Worm (Caenorhabditis elegans) whole organism, midembryonic: ENCODE data around the gene flp-5.

ENCODE experiments used
- T22C8.4 ChIP-seq: fragments of 200-800 bp; sonication (Bioruptor generic); IDR thresholded peaks from 2 replicates; pipeline ENCODE4 v1.3.6; 2022; ENCODE audit warnings: missing genetic modification characterization, missing compliant biosample characterization
- cog-1 ChIP-seq: sonication (generic microtip); optimal IDR thresholded peaks from 2 replicates; lab custom pipeline; 2016; ENCODE audit warnings: missing genetic modification characterization, missing compliant biosample characterization
- flt-1 ChIP-seq: fragments of 200-800 bp; sonication (Bioruptor generic); IDR thresholded peaks from 2 replicates; pipeline ENCODE4 v1.3.6; 2022; ENCODE audit warnings: missing genetic modification characterization, missing compliant biosample characterization
- klf-2 ChIP-seq: fragments of 200-800 bp; sonication (Bioruptor generic); conservative IDR thresholded peaks from 2 replicates; pipeline ENCODE4 v1.3.6; 2022; ENCODE audit warnings: missing genetic modification reagents, missing genetic modification characterization, missing compliant biosample characterization
- med-1 ChIP-seq: sonication (generic microtip); optimal IDR thresholded peaks from 2 replicates; lab custom pipeline; 2017; ENCODE audit warnings: missing genetic modification characterization, mild to moderate bottlenecking, missing compliant biosample characterization, antibody characterized with exemption, missing genetic modification reagents; ENCODE audit not compliant: insufficient read depth
- ref-1 ChIP-seq: fragments of 200-800 bp; sonication (Bioruptor generic); conservative IDR thresholded peaks from 2 replicates; pipeline ENCODE4 v1.3.6; 2022; ENCODE audit warnings: missing genetic modification reagents, missing genetic modification characterization, missing compliant biosample characterization
- tab-1 ChIP-seq: fragments of 200-800 bp; sonication (Bioruptor generic); IDR thresholded peaks from 2 replicates; pipeline ENCODE4 v1.3.6; 2022; ENCODE audit warnings: missing genetic modification characterization, missing compliant biosample characterization
- ztf-23 ChIP-seq: fragments of 200-800 bp; sonication (Bioruptor generic); IDR thresholded peaks from 2 replicates; pipeline ENCODE4 v1.3.6; 2022; ENCODE audit warnings: missing genetic modification reagents, missing genetic modification characterization, missing compliant biosample characterization
- ztf-29 ChIP-seq: fragments of 200-800 bp; sonication (Bioruptor generic); IDR thresholded peaks from 2 replicates; pipeline ENCODE4 v1.3.6; 2022; ENCODE audit warnings: missing genetic modification reagents, missing genetic modification characterization, missing compliant biosample characterization

flp-5 gene

ce11 chrX:8563663-8564450 lies 35.8 kb downstream of the flp-5 start:
- TF ChIP-seq klf-2, result no peak
- no peak for TF ChIP-seq ztf-23 (GFP tag; lab: Robert Waterston, UW)
- no peak for TF ChIP-seq med-1 (GFP tag; lab: Kevin White, UChicago)
- TF ChIP-seq ref-1 (GFP tag; lab: Robert Waterston, UW), result no peak
- TF ChIP-seq flt-1, result no peak
- no peak for TF ChIP-seq tab-1
- TF ChIP-seq ztf-29 (GFP tag; lab: Robert Waterston, UW), result no peak
- TF ChIP-seq T22C8.4 (GFP tag; lab: Robert Waterston, UW), result no peak
- TF ChIP-seq cog-1 (tag; lab: Kevin White, UChicago), result no peak

ce11 chrX:8564451-8564795 lies 36.4 kb downstream of the flp-5 start:
- TF ChIP-seq med-1 (GFP tag; lab: Kevin White, UChicago) (no peak), ref-1 (GFP tag; lab: Robert Waterston, UW) (no peak), flt-1 (no peak), cog-1 (tag; lab: Kevin White, UChicago) (no peak)

- TF ChIP-seq cog-1 (tag; lab: Kevin White, UChicago), result no peak
- TF ChIP-seq flt-1, result no peak
- TF ChIP-seq klf-2, result no peak
- no peak for TF ChIP-seq med-1 (GFP tag; lab: Kevin White, UChicago)
- 0 out of 2 replicates have a peak, but pooled peaks have one; percentile 31 for TF ChIP-seq ztf-23 (GFP tag; lab: Robert Waterston, UW)
- no peak for TF ChIP-seq ztf-29 (GFP tag; lab: Robert Waterston, UW)
Observed at ce11 chrX:8565810-8566416, 37.9 kb downstream of the flp-5 start.

- no peak for TF ChIP-seq ztf-29 (GFP tag; lab: Robert Waterston, UW)
- TF ChIP-seq med-1 (GFP tag; lab: Kevin White, UChicago), result no peak
- TF ChIP-seq ztf-23 (GFP tag; lab: Robert Waterston, UW), result no peak
- no peak for TF ChIP-seq ref-1 (GFP tag; lab: Robert Waterston, UW)
- no peak for TF ChIP-seq cog-1 (tag; lab: Kevin White, UChicago)
- TF ChIP-seq flt-1, result no peak
- TF ChIP-seq klf-2, result no peak
- no peak for TF ChIP-seq tab-1
- no peak for TF ChIP-seq T22C8.4 (GFP tag; lab: Robert Waterston, UW)
Observed at ce11 chrX:8566521-8567032, 38.5 kb downstream of the flp-5 start.

- TF ChIP-seq T22C8.4 (GFP tag; lab: Robert Waterston, UW) (no peak), cog-1 (tag; lab: Kevin White, UChicago) (no peak), ztf-29 (GFP tag; lab: Robert Waterston, UW) (no peak), klf-2 (no peak), flt-1 (no peak), ztf-23 (GFP tag; lab: Robert Waterston, UW) (no peak), tab-1 (no peak), med-1 (GFP tag; lab: Kevin White, UChicago) (no peak), ref-1 (GFP tag; lab: Robert Waterston, UW) (no peak)
Observed at ce11 chrX:8567166-8567565, 39.1 kb downstream of the flp-5 start.

ce11 chrX:8567823-8568314 lies 39.8 kb downstream of the flp-5 start:
- no peak for TF ChIP-seq ref-1 (GFP tag; lab: Robert Waterston, UW)
- no peak for TF ChIP-seq flt-1
- no peak for TF ChIP-seq ztf-23 (GFP tag; lab: Robert Waterston, UW)
- TF ChIP-seq med-1 (GFP tag; lab: Kevin White, UChicago), result no peak
- TF ChIP-seq cog-1 (tag; lab: Kevin White, UChicago), result no peak
- TF ChIP-seq T22C8.4 (GFP tag; lab: Robert Waterston, UW), result no peak
- no peak for TF ChIP-seq tab-1
- no peak for TF ChIP-seq klf-2
- TF ChIP-seq ztf-29 (GFP tag; lab: Robert Waterston, UW), result no peak

ce11 chrX:8568423-8568903 lies 40.4 kb downstream of the flp-5 start:
- TF ChIP-seq ref-1 (GFP tag; lab: Robert Waterston, UW) (no peak), T22C8.4 (GFP tag; lab: Robert Waterston, UW) (no peak), ztf-23 (GFP tag; lab: Robert Waterston, UW) (no peak), tab-1 (no peak), cog-1 (tag; lab: Kevin White, UChicago) (no peak), klf-2 (no peak), med-1 (GFP tag; lab: Kevin White, UChicago) (no peak), ztf-29 (GFP tag; lab: Robert Waterston, UW) (no peak), flt-1 (no peak)

- TF ChIP-seq flt-1 (no peak; the same call in 1 of the 2 replicates), klf-2 (no peak), ref-1 (GFP tag; lab: Robert Waterston, UW) (no peak), ztf-29 (GFP tag; lab: Robert Waterston, UW) (no peak)
Observed at ce11 chrX:8569159-8569558, 41.1 kb downstream of the flp-5 start.

ce11 chrX:8570997-8571517 lies 43.0 kb downstream of the flp-5 start, which contains the start of gene jmjd-3.1:
Gene jmjd-3.1 (plus strand): TSS chrX:8571047.
- no peak for TF ChIP-seq ztf-29 (GFP tag; lab: Robert Waterston, UW)
- no peak for TF ChIP-seq ref-1 (GFP tag; lab: Robert Waterston, UW)
- TF ChIP-seq klf-2, result no peak
- TF ChIP-seq T22C8.4 (GFP tag; lab: Robert Waterston, UW), result no peak
- TF ChIP-seq ztf-23 (GFP tag; lab: Robert Waterston, UW), result no peak
